Worm (Caenorhabditis elegans): ENCODE data around the gene F02D8.4.

ce11 chrV:14947022-14947421 is 37.7 kb upstream of the F02D8.4 start, which contains the start of gene C30G7.4:
- TF ChIP-seq egl-27 (tag; optimal IDR thresholded peaks at IDR 0.05) (no peak), nhr-237 (tag; optimal IDR thresholded peaks at IDR 0.05) (no peak), nhr-12 (tag; optimal IDR thresholded peaks at IDR 0.05) (no peak), snpc-4 (tag; optimal IDR thresholded peaks at IDR 0.05) (no peak), unc-62 (GFP tag; optimal IDR thresholded peaks at IDR 0.05) (no peak), nhr-77 (tag; optimal IDR thresholded peaks at IDR 0.05) (no peak), peb-1 (tag; optimal IDR thresholded peaks at IDR 0.05) (no peak), ceh-82 (tag; optimal IDR thresholded peaks at IDR 0.05) (no peak), lin-39 (tag; optimal IDR thresholded peaks at IDR 0.05) (no peak), ztf-11 (tag; optimal IDR thresholded peaks at IDR 0.05) (no peak), ceh-16 (tag; optimal IDR thresholded peaks at IDR 0.05) (no peak), sma-9 (GFP tag; optimal IDR thresholded peaks at IDR 0.05) (no peak), sma-9 (tag; optimal IDR thresholded peaks at IDR 0.05) (no peak), aly-2 (tag; optimal IDR thresholded peaks at IDR 0.05) (no peak)

Data from whole organism, L2 larva.